Worm (Caenorhabditis elegans) whole organism, late embryonic: ENCODE measurements around the gene T05A7.13.

Experiments used
- C08G9.2 ChIP-seq: sonication (generic microtip); optimal IDR thresholded peaks from 2 replicates; lab custom pipeline; 2016; ENCODE audit warnings: mild to moderate bottlenecking, missing genetic modification characterization, moderate library complexity, missing compliant biosample characterization
- C38D4.7 ChIP-seq: fragments of 200-800 bp; sonication (Bioruptor generic); optimal IDR thresholded peaks from 2 replicates; lab custom pipeline; 2018; ENCODE audit warnings: mild to moderate bottlenecking, missing genetic modification characterization, moderate library complexity, missing compliant biosample characterization
- F13H6.1 ChIP-seq: sonication (generic microtip); optimal IDR thresholded peaks from 2 replicates; lab custom pipeline; 2016; ENCODE audit warnings: missing genetic modification characterization, missing compliant biosample characterization
- Y22D7AL.16 ChIP-seq: sonication (generic microtip); optimal IDR thresholded peaks from 2 replicates; lab custom pipeline; 2016; ENCODE audit warnings: missing genetic modification characterization, missing compliant biosample characterization
- ahr-1 ChIP-seq: sonication (generic microtip); optimal IDR thresholded peaks from 2 replicates; lab custom pipeline; 2016; ENCODE audit warnings: missing genetic modification characterization, missing compliant biosample characterization
- ceh-19 ChIP-seq: fragments of 200-800 bp; sonication (Bioruptor generic); optimal IDR thresholded peaks from 2 replicates; lab custom pipeline; 2018; ENCODE audit warnings: mild to moderate bottlenecking, missing genetic modification characterization, missing compliant biosample characterization
- ceh-45 ChIP-seq: fragments of 200-800 bp; sonication (Bioruptor generic); IDR thresholded peaks from 2 replicates; pipeline ENCODE4 v1.3.6; 2022; ENCODE audit warnings: missing genetic modification reagents, missing genetic modification characterization, missing compliant biosample characterization
- fax-1 ChIP-seq: sonication (generic microtip); optimal IDR thresholded peaks from 2 replicates; lab custom pipeline; 2016; ENCODE audit warnings: missing genotype, missing genetic modification characterization, missing compliant biosample characterization
- fkh-6 ChIP-seq: sonication (generic microtip); optimal IDR thresholded peaks from 2 replicates; lab custom pipeline; 2016; ENCODE audit warnings: missing genetic modification characterization, missing compliant biosample characterization
- hlh-30 ChIP-seq: sonication (generic microtip); optimal IDR thresholded peaks from 2 replicates; lab custom pipeline; 2017; ENCODE audit warnings: antibody characterized with exemption, missing genetic modification characterization, missing compliant biosample characterization; ENCODE audit not compliant: insufficient read depth
- nhr-11 ChIP-seq: fragments of 150-350 bp; optimal IDR thresholded peaks from 2 replicates; lab custom pipeline; 2014; ENCODE audit warnings: missing biosample characterization, missing genetic modification characterization
- nhr-232 ChIP-seq: sonication (generic microtip); optimal IDR thresholded peaks from 2 replicates; lab custom pipeline; 2016; ENCODE audit warnings: missing genetic modification characterization, missing compliant biosample characterization
- npax-4 ChIP-seq: sonication (generic microtip); optimal IDR thresholded peaks from 2 replicates; lab custom pipeline; 2016; ENCODE audit warnings: missing genetic modification characterization, missing compliant biosample characterization
- pat-9 ChIP-seq: fragments of 200-800 bp; sonication (Bioruptor generic); optimal IDR thresholded peaks from 2 replicates; lab custom pipeline; 2018; ENCODE audit warnings: mild to moderate bottlenecking, missing genetic modification characterization, moderate library complexity, missing compliant biosample characterization
- pha-4 ChIP-seq: fragments of 150-350 bp; optimal IDR thresholded peaks from 2 replicates; lab custom pipeline; 2018; ENCODE audit warnings: missing biosample characterization, missing genetic modification reagents, missing genetic modification characterization
- pqm-1 ChIP-seq: sonication (generic microtip); optimal IDR thresholded peaks from 2 replicates; lab custom pipeline; 2016; ENCODE audit warnings: missing genetic modification characterization, missing compliant biosample characterization
- ref-2 ChIP-seq: sonication (generic microtip); optimal IDR thresholded peaks from 2 replicates; lab custom pipeline; 2016; ENCODE audit warnings: missing genetic modification characterization, missing compliant biosample characterization
- sdc-2 ChIP-seq: sonication (generic microtip); optimal IDR thresholded peaks from 2 replicates; lab custom pipeline; 2016; ENCODE audit warnings: missing genotype, missing genetic modification characterization, missing compliant biosample characterization
- ztf-16 ChIP-seq: sonication (generic microtip); optimal IDR thresholded peaks from 2 replicates; lab custom pipeline; 2017; ENCODE audit warnings: missing genetic modification characterization, missing compliant biosample characterization

Gene T05A7.13

DNA sequence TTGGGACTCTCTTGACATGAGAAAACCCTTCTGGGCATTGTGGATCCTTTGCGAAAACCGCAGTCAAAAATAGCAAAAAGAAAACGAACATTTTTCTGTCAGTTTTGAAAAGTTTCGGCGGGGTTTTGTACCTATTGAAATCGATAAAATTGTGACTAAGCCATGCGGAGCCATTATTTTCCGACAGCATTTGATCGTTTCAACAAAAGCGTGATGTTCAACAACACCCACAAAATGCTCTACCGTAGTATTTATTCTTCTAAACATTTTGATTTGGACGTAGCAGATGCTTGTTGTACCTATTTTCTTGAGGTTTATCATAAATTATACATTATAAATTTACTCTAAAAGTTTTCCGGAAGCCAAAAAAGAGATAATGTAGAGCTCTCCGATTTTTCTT lies 44.7 kb downstream of the T05A7.13 start, which contains the start of gene clec-136:
Gene clec-136 (minus strand): TSS at position 101 of the 400 bp plus-strand sequence.
- TF ChIP-seq hlh-30 (tag; lab: Kevin White, UChicago) (no peak), nhr-232 (tag; lab: Kevin White, UChicago) (no peak), ref-2 (no peak), pqm-1 (tag; lab: Kevin White, UChicago) (no peak), ceh-19 (GFP tag; lab: Kevin White, UChicago) (no peak), fkh-6 (tag; lab: Kevin White, UChicago) (no peak), nhr-11 (tag; lab: Kevin White, UChicago) (no peak), C08G9.2 (no peak), ahr-1 (tag; lab: Kevin White, UChicago) (no peak), pha-4 (no peak), sdc-2 (tag; lab: Kevin White, UChicago) (no peak), npax-4 (tag; lab: Kevin White, UChicago) (no peak), ztf-16 (no peak)

DNA sequence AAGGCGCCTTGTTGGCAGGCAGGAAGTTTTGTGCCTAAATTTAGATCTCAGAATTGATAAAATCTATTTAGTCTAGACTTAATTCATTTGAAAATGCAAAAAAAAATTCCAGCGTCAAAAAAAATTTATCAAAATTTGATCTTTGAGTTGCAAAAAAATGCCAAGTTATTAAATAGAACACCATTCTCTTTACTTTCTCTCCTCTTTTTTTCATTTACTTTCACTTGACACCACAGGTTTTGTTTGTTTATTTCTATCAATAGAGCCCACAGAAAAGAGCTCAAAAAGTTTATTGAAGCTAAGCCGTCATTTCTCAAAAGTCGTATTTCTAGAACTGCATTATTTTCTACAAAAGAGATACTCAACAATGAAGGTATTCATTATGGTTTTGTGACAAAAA lies 48.5 kb downstream of the T05A7.13 start, which contains the start of gene pqn-35:
Gene pqn-35 (plus strand): TSS at position 301 of the 400 bp plus-strand sequence.
- no peak for TF ChIP-seq pat-9 (tag; lab: Kevin White, UChicago)
- no peak for TF ChIP-seq F13H6.1
- no peak for TF ChIP-seq fax-1
- TF ChIP-seq ceh-45 (GFP tag; lab: Robert Waterston, UW) = no peak
- TF ChIP-seq C38D4.7 (GFP tag; lab: Kevin White, UChicago) = no peak
- TF ChIP-seq Y22D7AL.16 (tag; lab: Kevin White, UChicago) = no peak
